Worm (Caenorhabditis elegans) whole organism, midembryonic: ENCODE results near the gene Y82E9BR.14.

Source experiments
- flt-1 ChIP-seq: fragments of 200-800 bp; sonication (Bioruptor generic); IDR thresholded peaks from 2 replicates; pipeline ENCODE4 v1.3.6; 2022; ENCODE audit warnings: missing genetic modification characterization, missing compliant biosample characterization
- med-1 ChIP-seq: sonication (generic microtip); optimal IDR thresholded peaks from 2 replicates; lab custom pipeline; 2017; ENCODE audit warnings: missing genetic modification characterization, mild to moderate bottlenecking, missing compliant biosample characterization, antibody characterized with exemption, missing genetic modification reagents; ENCODE audit not compliant: insufficient read depth
- ref-1 ChIP-seq: fragments of 200-800 bp; sonication (Bioruptor generic); conservative IDR thresholded peaks from 2 replicates; pipeline ENCODE4 v1.3.6; 2022; ENCODE audit warnings: missing genetic modification reagents, missing genetic modification characterization, missing compliant biosample characterization
- tab-1 ChIP-seq: fragments of 200-800 bp; sonication (Bioruptor generic); IDR thresholded peaks from 2 replicates; pipeline ENCODE4 v1.3.6; 2022; ENCODE audit warnings: missing genetic modification characterization, missing compliant biosample characterization
- ztf-29 ChIP-seq: fragments of 200-800 bp; sonication (Bioruptor generic); IDR thresholded peaks from 2 replicates; pipeline ENCODE4 v1.3.6; 2022; ENCODE audit warnings: missing genetic modification reagents, missing genetic modification characterization, missing compliant biosample characterization

DNA sequence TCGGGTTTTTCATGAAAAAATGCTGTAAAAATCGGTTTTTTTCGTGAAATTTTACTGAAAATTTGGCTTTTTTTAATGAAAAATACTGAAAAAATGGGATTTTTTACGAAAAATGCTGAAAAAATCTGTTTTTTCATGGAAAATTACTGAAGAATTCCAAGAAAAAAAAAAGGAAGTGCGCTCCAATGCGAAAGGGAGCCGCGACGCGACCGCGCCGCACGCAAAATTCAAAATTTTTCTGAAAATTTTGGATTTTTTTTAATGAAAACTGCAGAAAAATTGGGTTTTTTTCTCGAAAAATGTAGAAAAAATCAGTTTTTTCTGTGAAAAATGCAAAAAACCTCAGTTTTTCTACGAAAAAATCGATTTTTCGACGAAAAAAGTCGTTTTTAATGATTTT lies 2.7 kb upstream of the Y82E9BR.14 start:
- TF ChIP-seq flt-1 (no peak), ztf-29 (GFP tag; lab: Robert Waterston, UW) (no peak), tab-1 (GFP tag; lab: Robert Waterston, UW) (no peak), ref-1 (GFP tag; lab: Robert Waterston, UW) (no peak), med-1 (GFP tag; lab: Kevin White, UChicago) (no peak)
